Worm (Caenorhabditis elegans): ENCODE results near the gene jmjd-3.3.
"Not testable (repeated sequence)": the region's sequence is repeated elsewhere in the genome, so short reads cannot be mapped to it uniquely, and the experiment has no call there.

Gene jmjd-3.3

ce11 chrX:13421068-13421467 lies 15.2 kb upstream of the jmjd-3.3 start:
- TF ChIP-seq peb-1 (tag; optimal IDR thresholded peaks at IDR 0.05) (no peak), fos-1 (tag; optimal IDR thresholded peaks at IDR 0.05) (peak; percentile 77), nhr-6 (tag; optimal IDR thresholded peaks at IDR 0.05) (no peak), lin-13 (GFP tag; optimal IDR thresholded peaks at IDR 0.05) (no peak), sma-9 (GFP tag; optimal IDR thresholded peaks at IDR 0.05) (peak; percentile 14), sma-9 (tag; optimal IDR thresholded peaks at IDR 0.05) (no peak), skn-1 (tag; optimal IDR thresholded peaks at IDR 0.05) (no peak)

- TF ChIP-seq peb-1 (tag; optimal IDR thresholded peaks at IDR 0.05) (no peak), nhr-6 (tag; optimal IDR thresholded peaks at IDR 0.05) (no peak), ZK546.5 (tag; optimal IDR thresholded peaks at IDR 0.05) (no peak), blmp-1 (tag; optimal IDR thresholded peaks at IDR 0.05; ENCODE audit: insufficient read depth) (no peak), nhr-12 (tag; optimal IDR thresholded peaks at IDR 0.05) (no peak), nhr-77 (tag; optimal IDR thresholded peaks at IDR 0.05) (no peak), nhr-25 (tag; optimal IDR thresholded peaks at IDR 0.05) (no peak), ceh-16 (tag; optimal IDR thresholded peaks at IDR 0.05) (no peak), sem-4 (tag; optimal IDR thresholded peaks at IDR 0.05) (no peak), skn-1 (tag; optimal IDR thresholded peaks at IDR 0.05) (no peak), Y55F3AM.14 (GFP tag; optimal IDR thresholded peaks at IDR 0.05) (no peak), lin-13 (GFP tag; optimal IDR thresholded peaks at IDR 0.05) (no peak), lin-39 (tag; optimal IDR thresholded peaks at IDR 0.05) (no peak), ztf-1 (GFP tag; conservative IDR thresholded peaks at IDR 0.05) (no peak)
Observed at ce11 chrX:13423340-13423739, 12.9 kb upstream of the jmjd-3.3 start, which contains the start of gene fkh-3. Gene fkh-3 (minus strand): TSS chrX:13423440.

- TF ChIP-seq Y55F3AM.14 (GFP tag; optimal IDR thresholded peaks at IDR 0.05); elt-1 (tag; optimal IDR thresholded peaks at IDR 0.05); unc-62 (GFP tag; optimal IDR thresholded peaks at IDR 0.05): not testable (repeated sequence)
Observed at ce11 chrX:13428755-13429154, 7.5 kb upstream of the jmjd-3.3 start, which contains the start of gene fkh-4. Gene fkh-4 (minus strand): TSS chrX:13428855.

ce11 chrX:13431388-13431787 lies 4.8 kb upstream of the jmjd-3.3 start, which contains the start of gene C29F7.10:
Gene C29F7.10 (minus strand): TSS chrX:13431488.
- not testable (repeated sequence) for TF ChIP-seq unc-39, peb-1, nhr-25 (tag; optimal IDR thresholded peaks at IDR 0.05)

- no peak for TF ChIP-seq mab-5 (tag; optimal IDR thresholded peaks at IDR 0.05)
- TF ChIP-seq ceh-16 (tag; optimal IDR thresholded peaks at IDR 0.05) = no peak
- no peak for TF ChIP-seq aly-2 (tag; optimal IDR thresholded peaks at IDR 0.05)
- no peak for TF ChIP-seq ZK546.5 (tag; optimal IDR thresholded peaks at IDR 0.05)
- TF ChIP-seq peb-1 (tag; optimal IDR thresholded peaks at IDR 0.05) = no peak
- no peak for TF ChIP-seq gmeb-1 (tag; optimal IDR thresholded peaks at IDR 0.05)
- TF ChIP-seq ztf-11 (tag; optimal IDR thresholded peaks at IDR 0.05) = no peak
- TF ChIP-seq nhr-10 (tag; optimal IDR thresholded peaks at IDR 0.05) = no peak
- no peak for TF ChIP-seq nhr-25 (tag; optimal IDR thresholded peaks at IDR 0.05)
- TF ChIP-seq dmd-4 (tag; optimal IDR thresholded peaks at IDR 0.05) = no peak
- no peak for TF ChIP-seq nhr-12 (tag; optimal IDR thresholded peaks at IDR 0.05)
- TF ChIP-seq skn-1 (tag; optimal IDR thresholded peaks at IDR 0.05) = no peak
- no peak for TF ChIP-seq mdl-1 (tag; optimal IDR thresholded peaks at IDR 0.05)
Observed at ce11 chrX:13435116-13435515, 1.1 kb upstream of the jmjd-3.3 start.

ce11 chrX:13442446-13442845 lies 6.2 kb downstream of the jmjd-3.3 start:
- TF ChIP-seq unc-55 (GFP tag; optimal IDR thresholded peaks at IDR 0.05) (peak; percentile 45), gmeb-1 (tag; optimal IDR thresholded peaks at IDR 0.05) (peak; percentile 35), nhr-21 (tag; optimal IDR thresholded peaks at IDR 0.05) (peak; percentile 51), lin-39 (tag; optimal IDR thresholded peaks at IDR 0.05) (no peak), crh-2 (tag; optimal IDR thresholded peaks at IDR 0.05) (peak; percentile 60), fos-1 (tag; optimal IDR thresholded peaks at IDR 0.05) (peak; percentile 45), elt-3 (tag; optimal IDR thresholded peaks at IDR 0.05) (no peak), F13H6.1 (tag; optimal IDR thresholded peaks at IDR 0.05) (peak; percentile 47), lin-11 (tag; optimal IDR thresholded peaks at IDR 0.05) (peak; percentile 13), sma-3 (GFP tag; optimal IDR thresholded peaks at IDR 0.05) (peak; percentile 31), ztf-4 (tag; optimal IDR thresholded peaks at IDR 0.05) (no peak), nhr-129 (tag; optimal IDR thresholded peaks at IDR 0.05) (peak; percentile 75), sma-9 (GFP tag; optimal IDR thresholded peaks at IDR 0.05) (peak; percentile 62), sma-9 (tag; optimal IDR thresholded peaks at IDR 0.05) (no peak), ztf-1 (GFP tag; conservative IDR thresholded peaks at IDR 0.05) (no peak), snpc-4 (tag; optimal IDR thresholded peaks at IDR 0.05) (peak; percentile 3), Y55F3AM.14 (GFP tag; optimal IDR thresholded peaks at IDR 0.05) (no peak), skn-1 (tag; optimal IDR thresholded peaks at IDR 0.05) (no peak), nhr-77 (tag; optimal IDR thresholded peaks at IDR 0.05) (no peak), C34F6.9 (tag; optimal IDR thresholded peaks at IDR 0.05) (no peak)

All from whole organism, L2 larva.